Worm (Caenorhabditis elegans) whole organism, young adult: ENCODE measurements around the gene Y4C6B.3.

Experiments used
- F57C9.4 ChIP-seq: sonication (generic microtip); optimal IDR thresholded peaks from 2 replicates; lab custom pipeline; 2017; ENCODE audit warnings: mild to moderate bottlenecking, missing genetic modification characterization, missing compliant biosample characterization
- hmg-1.2 ChIP-seq: fragments of 200-800 bp; sonication (Bioruptor generic); IDR thresholded peaks from 2 replicates; pipeline ENCODE4 v1.3.6; 2022; ENCODE audit warnings: missing genetic modification reagents, missing genetic modification characterization, missing compliant biosample characterization
- hrde-1 ChIP-seq: sonication (generic microtip); optimal IDR thresholded peaks from 2 replicates; lab custom pipeline; 2016; ENCODE audit warnings: missing genetic modification characterization, mild to moderate bottlenecking, missing compliant biosample characterization, moderate library complexity, missing genotype, missing genetic modification reagents, borderline replicate concordance
- let-526 ChIP-seq: fragments of 200-800 bp; sonication (Bioruptor generic); IDR thresholded peaks from 2 replicates; pipeline ENCODE4 v1.3.6; 2022; ENCODE audit warnings: missing genetic modification reagents, missing genetic modification characterization, missing compliant biosample characterization
- snpc-4 ChIP-seq, 5 experiments: fragments of 150-350 bp in 1 of 5; sonication (generic microtip) in 4 of 5; optimal IDR thresholded peaks; 2 replicates each; lab custom pipeline; 2014 to 2018; ENCODE audit warnings: missing genetic modification characterization in 5 of 5, missing biosample characterization in 3 of 5, antibody characterized with exemption in 2 of 5, mild to moderate bottlenecking in 2 of 5, missing compliant biosample characterization in 2 of 5, missing genotype in 2 of 5, moderate library complexity in 2 of 5, missing genetic modification reagents in 1 of 5
- ztf-25 ChIP-seq: fragments of 200-800 bp; sonication (Bioruptor generic); IDR thresholded peaks from 2 replicates; pipeline ENCODE4 v1.3.6; 2022; ENCODE audit warnings: missing genetic modification reagents, missing genetic modification characterization, missing compliant biosample characterization

DNA sequence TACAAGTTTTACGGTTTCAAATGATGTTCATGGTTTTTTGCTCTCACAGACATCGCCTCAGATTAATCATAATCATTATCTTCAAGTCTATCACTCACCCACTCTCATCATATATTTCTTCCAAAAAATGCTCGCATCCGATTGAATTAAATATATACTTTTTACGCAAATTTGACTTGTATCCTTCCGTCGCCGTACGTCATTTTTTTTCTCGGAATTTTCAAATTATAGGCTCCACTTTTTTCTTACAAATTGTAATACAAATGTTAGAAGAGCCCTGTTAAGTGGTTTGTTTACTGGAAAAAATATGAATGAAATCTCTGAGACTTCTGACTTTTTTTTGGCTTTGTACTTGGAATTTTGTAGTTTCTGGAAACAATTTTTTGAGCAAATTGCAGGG is 45.1 kb upstream of the Y4C6B.3 start:
- TF ChIP-seq snpc-4 (GFP tag; optimal IDR thresholded peaks at IDR 0.05; lab: Kevin White, UChicago): no peak
- no peak for TF ChIP-seq snpc-4 (tag; optimal IDR thresholded peaks at IDR 0.05; lab: Kevin White, UChicago)
- no peak for TF ChIP-seq hmg-1.2 (GFP tag; lab: Robert Waterston, UW)
- no peak for TF ChIP-seq hrde-1 (tag; lab: Kevin White, UChicago)
- TF ChIP-seq F57C9.4: no peak
- TF ChIP-seq let-526 (GFP tag; lab: Robert Waterston, UW): no peak
- no peak for TF ChIP-seq ztf-25 (GFP tag; lab: Robert Waterston, UW)
